Fruit fly (Drosophila melanogaster): ENCODE data around the gene CG45116.

- no peak for TF ChIP-seq Optix (GFP tag; IDR thresholded peaks at IDR 0.05)
- TF ChIP-seq pan (optimal IDR thresholded peaks at IDR 0.05): no peak
- no peak for TF ChIP-seq pan (GFP tag; optimal IDR thresholded peaks at IDR 0.05 in 1 of 2, IDR thresholded peaks at IDR 0.05 in 1 of 2)
- no peak for TF ChIP-seq Hr78 (GFP tag; optimal IDR thresholded peaks at IDR 0.05)
- TF ChIP-seq CG2116 (GFP tag; optimal IDR thresholded peaks at IDR 0.05): no peak
Measured at dm6 chr3L:22713605-22714004, 14.4 kb downstream of the CG45116 start.
